Fruit fly (Drosophila melanogaster): ENCODE results near the gene sens-2.

sens-2 gene

DNA sequence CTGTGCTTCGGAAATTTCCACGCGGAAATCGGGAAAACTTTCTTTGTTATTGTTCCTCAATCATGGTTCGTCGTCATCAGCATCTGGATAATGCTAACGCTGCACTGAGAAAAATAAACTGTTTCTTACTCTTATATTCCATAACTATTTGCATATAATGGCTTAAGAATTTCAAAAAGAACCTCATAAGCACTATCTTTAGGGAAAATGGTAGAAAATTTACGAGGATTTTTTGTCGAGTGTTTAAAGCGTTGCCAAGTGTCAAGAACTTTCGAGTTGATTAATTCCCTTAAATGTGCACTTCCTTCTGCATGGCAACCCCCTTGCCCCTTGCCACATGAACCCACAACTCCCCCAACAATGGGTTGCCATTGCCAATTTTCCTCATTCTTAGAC lies 33.8 kb upstream of the sens-2 start (continued):
- TF ChIP-seq bigmax (GFP tag; optimal IDR thresholded peaks at IDR 0.05), result no peak
- TF ChIP-seq CG2116 (GFP tag; optimal IDR thresholded peaks at IDR 0.05), result no peak
- TF ChIP-seq fd102C (GFP tag; optimal IDR thresholded peaks at IDR 0.05), result no peak
- TF ChIP-seq CG2678 (tag; optimal IDR thresholded peaks at IDR 0.05), result peak; percentile 70
- TF ChIP-seq wek (GFP tag; optimal IDR thresholded peaks at IDR 0.05), result peak; percentile 24
- no peak for TF ChIP-seq peb (GFP tag; IDR thresholded peaks at IDR 0.05)
- TF ChIP-seq CG9797 (GFP tag; optimal IDR thresholded peaks at IDR 0.05), result no peak
- no peak for TF ChIP-seq Awh (GFP tag; IDR thresholded peaks at IDR 0.05)
- TF ChIP-seq CG6791 (GFP tag; IDR thresholded peaks at IDR 0.05; ENCODE audit: partially characterized antibody), result no peak
- TF ChIP-seq CG9437 (GFP tag; optimal IDR thresholded peaks at IDR 0.05), result peak; percentile 20
- no peak for TF ChIP-seq sd (tag; optimal IDR thresholded peaks at IDR 0.05)
- no peak for TF ChIP-seq stwl (tag; optimal IDR thresholded peaks at IDR 0.05)
- TF ChIP-seq CG13296 (GFP tag; optimal IDR thresholded peaks at IDR 0.05), result no peak
- peak; percentile 30 for TF ChIP-seq CG15011 (GFP tag; optimal IDR thresholded peaks at IDR 0.05)
- TF ChIP-seq Doc2 (GFP tag; IDR thresholded peaks at IDR 0.05), result no peak
- no peak for TF ChIP-seq lilli (GFP tag; optimal IDR thresholded peaks at IDR 0.05)
- TF ChIP-seq CG2875 (GFP tag; optimal IDR thresholded peaks at IDR 0.05), result peak; percentile 45
- TF ChIP-seq ase (GFP tag; IDR thresholded peaks at IDR 0.05), result 0 out of 3 replicates have a peak, but pooled peaks have one; percentile 50
- TF ChIP-seq D (optimal IDR thresholded peaks at IDR 0.05), result no peak
- TF ChIP-seq D (GFP tag; optimal IDR thresholded peaks at IDR 0.05), result peak; percentile 64
- TF ChIP-seq nmo (GFP tag; optimal IDR thresholded peaks at IDR 0.05), result peak; percentile 77
- no peak for TF ChIP-seq D19B (GFP tag; optimal IDR thresholded peaks at IDR 0.05)
- peak; percentile 11 for TF ChIP-seq CG15269 (tag; optimal IDR thresholded peaks at IDR 0.05)
- TF ChIP-seq CG10321 (GFP tag; IDR thresholded peaks at IDR 0.05), result no peak
- TF ChIP-seq cato (GFP tag; optimal IDR thresholded peaks at IDR 0.05; ENCODE audit: borderline replicate concordance), result peak; percentile 2
- no peak for TF ChIP-seq CG4328 (GFP tag; optimal IDR thresholded peaks at IDR 0.05)
- TF ChIP-seq CG13287 (GFP tag; IDR thresholded peaks at IDR 0.05; ENCODE audit: partially characterized antibody), result no peak
- TF ChIP-seq CG31441 (GFP tag; IDR thresholded peaks at IDR 0.05), result peak; percentile 67
- TF ChIP-seq oc (tag; optimal IDR thresholded peaks at IDR 0.05), result peak; percentile 40
- TF ChIP-seq CG6689 (GFP tag; IDR thresholded peaks at IDR 0.05), result peak; percentile 64; the same call in 1 of the 2 replicates
- no peak for TF ChIP-seq kni (GFP tag; optimal IDR thresholded peaks at IDR 0.05)
- TF ChIP-seq CG34224 (GFP tag; IDR thresholded peaks at IDR 0.05; ENCODE audit: partially characterized antibody), result no peak
- peak; percentile 47 for TF ChIP-seq CG11504 (tag; optimal IDR thresholded peaks at IDR 0.05)
- no peak for TF ChIP-seq CG42726 (GFP tag; IDR thresholded peaks at IDR 0.05; ENCODE audit: partially characterized antibody)
- TF ChIP-seq E2f2 (GFP tag; IDR thresholded peaks at IDR 0.05), result no peak; the same call in 1 of the 2 replicates
- TF ChIP-seq pros (GFP tag; optimal IDR thresholded peaks at IDR 0.05), result no peak
- TF ChIP-seq ac (GFP tag; optimal IDR thresholded peaks at IDR 0.05), result no peak
- peak; percentile 61 for TF ChIP-seq grau (tag; optimal IDR thresholded peaks at IDR 0.05)
- no peak for TF ChIP-seq NFAT (GFP tag; IDR thresholded peaks at IDR 0.05)
- TF ChIP-seq CG3065 (GFP tag; optimal IDR thresholded peaks at IDR 0.05), result no peak
- peak; percentile 71 for TF ChIP-seq Deaf1 (tag; optimal IDR thresholded peaks at IDR 0.05)
- no peak for TF ChIP-seq usp (GFP tag; optimal IDR thresholded peaks at IDR 0.05)
- TF ChIP-seq row (GFP tag; IDR thresholded peaks at IDR 0.05), result no peak
- TF ChIP-seq CG9727 (GFP tag; optimal IDR thresholded peaks at IDR 0.05), result peak; percentile 19
- TF ChIP-seq B-H2 (GFP tag; optimal IDR thresholded peaks at IDR 0.05), result no peak
- TF ChIP-seq eve (GFP tag; optimal IDR thresholded peaks at IDR 0.05), result peak in 1 of 2 experiments; percentile 88
- no peak for TF ChIP-seq CG6765 (GFP tag; optimal IDR thresholded peaks at IDR 0.05)
- no peak for TF ChIP-seq ftz-f1 (GFP tag; optimal IDR thresholded peaks at IDR 0.05)
- peak; percentile 36 for TF ChIP-seq fd3F (GFP tag; optimal IDR thresholded peaks at IDR 0.05)
- peak; percentile 51; the same call in 1 of the 2 replicates for TF ChIP-seq Ada2b (GFP tag; IDR thresholded peaks at IDR 0.05)
- peak; percentile 15; the same call in 1 of the 2 replicates for TF ChIP-seq sens-2 (GFP tag; IDR thresholded peaks at IDR 0.05)

Data from whole organism, embryonic.